Worm (Caenorhabditis elegans) whole organism, L4 larva: ENCODE data around the gene Y61A9LA.1.
A peak's percentile ranks its signal among the peaks of the same experiment; 100 is the strongest.

ENCODE experiments used
- F26F4.8 ChIP-seq: fragments of 200-800 bp; sonication (Bioruptor generic); conservative IDR thresholded peaks from 2 replicates; pipeline ENCODE4 v1.3.6; 2022; ENCODE audit warnings: missing genetic modification characterization, missing compliant biosample characterization
- F37D6.2 ChIP-seq: sonication (generic microtip); optimal IDR thresholded peaks from 2 replicates; lab custom pipeline; 2016; ENCODE audit warnings: mild to moderate bottlenecking, missing genetic modification characterization, missing compliant biosample characterization
- T26A8.4 ChIP-seq: fragments of 200-800 bp; sonication (Bioruptor generic); IDR thresholded peaks from 2 replicates; pipeline ENCODE4 v1.3.6; 2022; ENCODE audit warnings: missing genetic modification characterization, missing compliant biosample characterization
- aha-1 ChIP-seq: fragments of 150-350 bp; peaks from one replicate; lab custom pipeline; 2014; ENCODE audit warnings: missing biosample characterization, missing genetic modification characterization
- ama-1 ChIP-seq: fragments of 150-350 bp; optimal IDR thresholded peaks from 2 replicates; lab custom pipeline; 2014; ENCODE audit warnings: inconsistent platforms, mixed read lengths
- ceh-62 ChIP-seq: sonication (generic microtip); optimal IDR thresholded peaks from 2 replicates; lab custom pipeline; 2017; ENCODE audit warnings: missing biosample characterization, missing genetic modification characterization
- cey-2 ChIP-seq: sonication (generic microtip); optimal IDR thresholded peaks from 3 replicates; lab custom pipeline; 2017; ENCODE audit warnings: missing genetic modification characterization, mild to moderate bottlenecking, missing compliant biosample characterization, antibody characterized with exemption, borderline replicate concordance; ENCODE audit not compliant: insufficient read depth
- ctbp-1 ChIP-seq: fragments of 200-800 bp; sonication (Bioruptor generic); IDR thresholded peaks from 2 replicates; pipeline ENCODE4 v1.3.6; 2022; ENCODE audit warnings: missing genetic modification reagents, missing genetic modification characterization, missing compliant biosample characterization
- daf-19 ChIP-seq: fragments of 200-800 bp; sonication (Bioruptor generic); conservative IDR thresholded peaks from 2 replicates; pipeline ENCODE4 v1.3.6; 2022; ENCODE audit warnings: missing genetic modification characterization, missing compliant biosample characterization
- daf-8 ChIP-seq: fragments of 200-800 bp; sonication (Bioruptor generic); IDR thresholded peaks from 2 replicates; pipeline ENCODE4 v1.3.6; 2022; ENCODE audit warnings: missing genetic modification characterization, missing compliant biosample characterization
- dmd-8 ChIP-seq: fragments of 200-800 bp; sonication (Bioruptor generic); IDR thresholded peaks from 2 replicates; pipeline ENCODE4 v1.3.6; 2022; ENCODE audit warnings: missing genetic modification characterization, missing compliant biosample characterization
- egl-43 ChIP-seq: fragments of 200-800 bp; sonication (Bioruptor generic); IDR thresholded peaks from 2 replicates; pipeline ENCODE4 v1.3.6; 2022; ENCODE audit warnings: missing genetic modification reagents, missing genetic modification characterization, missing compliant biosample characterization
- fos-1 ChIP-seq: fragments of 150-350 bp; optimal IDR thresholded peaks from 2 replicates; lab custom pipeline; 2014; ENCODE audit warnings: missing biosample characterization, missing genetic modification characterization
- hif-1 ChIP-seq, 2 experiments: sonication (generic microtip); optimal IDR thresholded peaks; 2 replicates each; lab custom pipeline; 2016 to 2017; ENCODE audit warnings: missing compliant biosample characterization in 2 of 2, missing genetic modification characterization in 2 of 2, missing genetic modification reagents in 2 of 2, missing genotype in 2 of 2, mild to moderate bottlenecking in 1 of 2
- lim-7 ChIP-seq: fragments of 200-800 bp; sonication (Bioruptor generic); IDR thresholded peaks from 2 replicates; pipeline ENCODE4 v1.3.6; 2022; ENCODE audit warnings: missing genetic modification characterization, missing compliant biosample characterization
- mdt-29 ChIP-seq: fragments of 200-800 bp; sonication (Bioruptor generic); IDR thresholded peaks from 2 replicates; pipeline ENCODE4 v1.3.6; 2022; ENCODE audit warnings: missing genetic modification reagents, missing genetic modification characterization, missing compliant biosample characterization
- mes-2 ChIP-seq: sonication (generic microtip); optimal IDR thresholded peaks from 2 replicates; lab custom pipeline; 2016; ENCODE audit warnings: missing genotype, mild to moderate bottlenecking, missing genetic modification characterization, missing compliant biosample characterization; ENCODE audit not compliant: poor library complexity, severe bottlenecking
- mxl-2 ChIP-seq: fragments of 200-800 bp; sonication (Bioruptor generic); conservative IDR thresholded peaks from 2 replicates; pipeline ENCODE4 v1.3.6; 2022; ENCODE audit warnings: missing genetic modification reagents, missing genetic modification characterization, missing compliant biosample characterization
- mxl-3 ChIP-seq: fragments of 200-800 bp; sonication (Bioruptor generic); optimal IDR thresholded peaks from 2 replicates; lab custom pipeline; 2018; ENCODE audit warnings: mild to moderate bottlenecking, missing genetic modification characterization, missing compliant biosample characterization
- nhr-10 ChIP-seq: fragments of 150-350 bp; optimal IDR thresholded peaks from 2 replicates; lab custom pipeline; 2014; ENCODE audit warnings: missing biosample characterization, missing genetic modification characterization
- nhr-102 ChIP-seq: sonication (generic microtip); optimal IDR thresholded peaks from 2 replicates; lab custom pipeline; 2016; ENCODE audit warnings: mild to moderate bottlenecking, missing genetic modification characterization, moderate library complexity, missing compliant biosample characterization
- nhr-111 ChIP-seq: fragments of 200-800 bp; sonication (Bioruptor generic); optimal IDR thresholded peaks from 2 replicates; lab custom pipeline; 2018; ENCODE audit warnings: mild to moderate bottlenecking, missing genetic modification characterization, missing compliant biosample characterization
- nhr-42 ChIP-seq: fragments of 200-800 bp; sonication (Bioruptor generic); IDR thresholded peaks from 2 replicates; pipeline ENCODE4 v1.3.6; 2022; ENCODE audit warnings: missing genetic modification characterization, missing compliant biosample characterization
- pha-4 ChIP-seq, 2 experiments: fragments of 150-350 bp in 1 of 2; fragments of 200-800 bp in 1 of 2; sonication (Bioruptor generic) in 1 of 2; IDR thresholded peaks in 1 of 2; optimal IDR thresholded peaks in 1 of 2; 2 replicates each; pipeline versions ENCODE4 v1.3.6 to Lab custom; 2014 to 2022; ENCODE audit warnings: missing genetic modification characterization in 2 of 2, missing genetic modification reagents in 2 of 2, missing biosample characterization in 1 of 2, missing compliant biosample characterization in 1 of 2
- php-3 ChIP-seq: fragments of 200-800 bp; sonication (Bioruptor generic); IDR thresholded peaks from 2 replicates; pipeline ENCODE4 v1.3.6; 2022; ENCODE audit warnings: missing genetic modification reagents, missing genetic modification characterization, missing compliant biosample characterization
- sdz-12 ChIP-seq: fragments of 200-800 bp; sonication (Bioruptor generic); optimal IDR thresholded peaks from 2 replicates; lab custom pipeline; 2018; ENCODE audit warnings: mild to moderate bottlenecking, missing genetic modification characterization, missing compliant biosample characterization
- set-16 ChIP-seq: fragments of 200-800 bp; sonication (Bioruptor generic); IDR thresholded peaks from 2 replicates; pipeline ENCODE4 v1.3.6; 2022; ENCODE audit warnings: missing genetic modification reagents, missing genetic modification characterization, missing compliant biosample characterization
- snpc-1.2 ChIP-seq: fragments of 200-800 bp; sonication (Bioruptor generic); IDR thresholded peaks from 2 replicates; pipeline ENCODE4 v1.3.6; 2022; ENCODE audit warnings: missing genetic modification reagents, missing genetic modification characterization, missing compliant biosample characterization
- snpc-4 ChIP-seq: fragments of 150-350 bp; optimal IDR thresholded peaks from 2 replicates; lab custom pipeline; 2014; ENCODE audit warnings: missing biosample characterization, missing genetic modification characterization
- spr-1 ChIP-seq: sonication (generic microtip); optimal IDR thresholded peaks from 2 replicates; lab custom pipeline; 2016; ENCODE audit warnings: mild to moderate bottlenecking, missing genetic modification characterization, missing compliant biosample characterization
- spr-3 ChIP-seq: fragments of 200-800 bp; sonication (Bioruptor generic); optimal IDR thresholded peaks from 2 replicates; lab custom pipeline; 2018; ENCODE audit warnings: mild to moderate bottlenecking, missing genetic modification characterization, missing compliant biosample characterization
- unc-62 ChIP-seq, 3 experiments: fragments of 150-350 bp in 1 of 3; sonication (generic microtip); optimal IDR thresholded peaks in 2 of 3; peaks in 1 of 3; 1 replicate in 1 of 3; 2 replicates in 2 of 3; lab custom pipeline; 2014 to 2017; ENCODE audit warnings: missing biosample characterization in 3 of 3, missing genetic modification characterization in 3 of 3, missing genetic modification reagents in 3 of 3, missing genotype in 1 of 3

Y61A9LA.1 gene

DNA sequence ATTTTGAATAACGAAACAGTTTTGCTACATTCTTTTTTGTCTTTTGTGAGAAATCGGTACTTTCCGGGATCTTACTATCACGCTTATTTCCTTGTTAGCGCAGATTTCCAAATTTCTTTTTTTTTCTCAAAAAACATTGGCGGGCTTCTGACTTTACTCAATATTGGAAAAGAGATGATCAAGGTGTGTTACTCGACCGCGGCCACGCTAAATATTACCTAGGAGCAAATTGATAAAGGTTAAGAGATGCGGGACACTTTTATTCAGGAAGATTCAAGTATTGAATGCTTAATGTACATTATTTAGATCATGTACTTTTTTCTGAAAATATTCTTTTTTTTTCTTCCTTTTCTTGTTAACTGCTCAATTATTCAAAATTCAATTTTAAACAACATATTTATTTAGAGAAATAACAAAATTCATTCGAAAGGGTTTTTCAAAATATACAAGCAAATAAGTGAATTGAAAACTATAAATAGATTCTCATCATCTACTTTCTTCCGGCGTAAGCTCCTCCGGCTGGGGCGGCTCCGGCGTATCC lies 62.2 kb downstream of the Y61A9LA.1 start (continued):
- no peak for TF ChIP-seq ctbp-1 (GFP tag; lab: Robert Waterston, UW)
- no peak for TF ChIP-seq fos-1 (tag; lab: Kevin White, UChicago)
- no peak for TF ChIP-seq F37D6.2 (tag; lab: Kevin White, UChicago)
- TF ChIP-seq daf-8 (GFP tag; lab: Robert Waterston, UW) = no peak
- TF ChIP-seq spr-1 = peak; percentile 28
- TF ChIP-seq nhr-10 (tag; lab: Kevin White, UChicago) = no peak
- TF ChIP-seq ama-1 (lab: Kevin White, UChicago) = peak; percentile 91

DNA sequence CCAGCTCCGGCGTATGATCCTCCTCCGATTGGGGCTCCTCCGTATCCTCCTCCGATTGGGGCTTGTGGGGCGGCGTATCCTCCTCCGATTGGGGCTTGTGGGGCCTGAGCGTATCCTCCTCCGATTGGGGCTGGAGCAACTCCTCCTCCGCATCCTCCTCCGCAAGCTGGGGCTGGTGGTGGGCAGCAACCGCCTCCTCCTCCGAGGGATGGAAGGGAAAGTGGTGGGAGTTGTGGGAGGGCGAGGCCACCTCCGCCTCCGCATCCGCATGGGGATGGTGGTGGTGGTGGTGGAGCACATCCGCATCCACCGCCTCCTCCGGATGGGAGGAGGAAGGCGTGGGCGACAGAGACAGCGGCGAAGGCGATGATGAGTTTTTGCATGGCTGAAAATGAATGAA lies 62.7 kb downstream of the Y61A9LA.1 start, which contains the start of gene F41F3.3:
TSS of gene F41F3.3 (minus strand) at position 383 of the 400 bp plus-strand sequence.
- TF ChIP-seq spr-1 (peak; percentile 28), F37D6.2 (tag; lab: Kevin White, UChicago) (no peak), snpc-1.2 (GFP tag; lab: Robert Waterston, UW) (peak; percentile 51; the same call in 1 of the 2 replicates), mes-2 (peak; percentile 30), mxl-3 (GFP tag; lab: Kevin White, UChicago) (peak; percentile 12), set-16 (GFP tag; lab: Robert Waterston, UW) (peak; percentile 99), mdt-29 (GFP tag; lab: Robert Waterston, UW) (no peak), aha-1 (tag; lab: Kevin White, UChicago) (peak; percentile 62), egl-43 (GFP tag; lab: Robert Waterston, UW) (peak; percentile 82), sdz-12 (GFP tag; lab: Kevin White, UChicago) (peak; percentile 25), daf-19 (GFP tag; lab: Robert Waterston, UW) (no peak), dmd-8 (GFP tag; lab: Robert Waterston, UW) (0 out of 2 replicates have a peak, but pooled peaks have one; percentile 32), T26A8.4 (GFP tag; lab: Robert Waterston, UW) (peak; percentile 74), lim-7 (0 out of 2 replicates have a peak, but pooled peaks have one; percentile 51), pha-4 (GFP tag; IDR thresholded peaks at IDR 0.05; lab: Robert Waterston, UW) (peak; percentile 38; the same call in 1 of the 2 replicates), pha-4 (tag; optimal IDR thresholded peaks at IDR 0.05; lab: Kevin White, UChicago) (no peak), php-3 (GFP tag; lab: Robert Waterston, UW) (0 out of 2 replicates have a peak, but pooled peaks have one; percentile 48), ama-1 (lab: Kevin White, UChicago) (peak; percentile 61), spr-3 (GFP tag; lab: Kevin White, UChicago) (peak; percentile 10), cey-2 (tag; lab: Kevin White, UChicago) (no peak), nhr-102 (peak; percentile 29), nhr-111 (GFP tag; lab: Kevin White, UChicago) (no peak), hif-1 (tag; optimal IDR thresholded peaks at IDR 0.05; lab: Kevin White, UChicago) (peak in 1 of 2 experiments; percentile 14), F26F4.8 (GFP tag; lab: Robert Waterston, UW) (0 out of 2 replicates have a peak, but pooled peaks have one; percentile 38)

DNA sequence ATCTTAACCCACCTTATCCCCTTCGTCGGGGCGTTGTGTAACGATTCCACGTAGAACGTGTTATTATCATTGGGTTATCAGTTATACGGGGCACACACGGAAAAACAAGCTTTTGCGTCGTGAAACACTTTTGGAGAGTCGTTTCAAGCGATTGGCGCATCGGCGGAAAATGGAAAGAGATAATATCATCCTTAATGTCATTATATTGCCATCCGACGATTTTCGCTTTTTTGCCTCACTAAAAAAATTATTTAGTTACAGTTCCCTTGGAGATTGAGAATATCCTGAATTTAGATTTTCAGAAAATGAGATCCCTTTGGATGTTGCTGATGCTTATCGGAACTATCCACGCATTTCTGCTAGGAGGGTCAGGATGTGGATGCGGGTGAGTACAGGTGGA lies 63.4 kb downstream of the Y61A9LA.1 start, which contains the start of gene F41F3.8:
TSS of gene F41F3.8 (plus strand) at position 301 of the 400 bp plus-strand sequence.
- TF ChIP-seq mxl-3 (GFP tag; lab: Kevin White, UChicago) (peak; percentile 33), ceh-62 (tag; lab: Kevin White, UChicago) (no peak)

DNA sequence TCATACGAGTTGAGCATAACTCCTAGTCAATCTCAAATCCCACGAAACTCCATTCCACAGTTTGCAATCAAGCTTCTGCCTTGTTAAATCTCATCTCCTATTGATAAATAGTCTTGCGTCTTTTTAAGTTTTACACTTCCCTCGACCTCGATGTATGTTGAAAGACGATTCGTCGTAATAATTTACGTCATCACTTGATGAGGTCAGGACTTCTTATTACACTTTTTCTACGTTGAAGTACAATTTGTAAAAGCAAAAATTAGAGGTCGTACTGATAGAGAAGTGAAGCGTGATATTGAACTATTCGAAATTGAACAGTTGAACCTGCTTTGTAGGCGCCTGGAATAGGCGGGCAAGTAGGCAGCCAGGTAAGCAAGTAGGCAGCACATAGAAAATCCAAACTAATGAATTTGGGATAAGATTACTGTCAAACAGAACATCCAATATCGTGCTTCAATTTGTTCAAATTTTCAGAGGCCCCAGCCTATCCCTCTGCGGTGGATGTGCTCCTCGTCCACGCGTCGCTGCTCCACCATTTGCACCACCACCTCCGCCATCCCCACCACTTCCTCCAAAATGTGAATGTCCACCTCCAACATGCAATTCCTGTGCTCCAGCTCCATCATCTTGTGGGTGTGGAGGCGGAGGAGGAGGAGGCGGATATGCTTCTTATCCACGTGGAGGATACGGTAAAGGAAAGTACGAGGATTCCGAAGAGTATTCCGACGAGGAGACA lies 64.7 kb downstream of the Y61A9LA.1 start:
- TF ChIP-seq aha-1 (tag; lab: Kevin White, UChicago) (peak; percentile 50), unc-62 (GFP tag; optimal IDR thresholded peaks at IDR 0.05 in 1 of 2; lab: Kevin White, UChicago) (no peak), unc-62 (tag; optimal IDR thresholded peaks at IDR 0.05; lab: Kevin White, UChicago) (no peak), nhr-42 (GFP tag; lab: Robert Waterston, UW) (no peak), snpc-4 (tag; lab: Kevin White, UChicago) (no peak), set-16 (GFP tag; lab: Robert Waterston, UW) (peak; percentile 56), mxl-2 (no peak), egl-43 (GFP tag; lab: Robert Waterston, UW) (peak; percentile 40; the same call in 1 of the 2 replicates)
